Fruit fly (Drosophila melanogaster) S2 (cell line): ENCODE data around the gene CG31036.

Experiments
- CG8478 ChIP-seq: fragments of >200 bp; optimal IDR thresholded peaks from 2 replicates; lab custom pipeline; 2018
- CTCF ChIP-seq, 2 experiments: fragments of >200 bp; optimal IDR thresholded peaks; 2 replicates each; lab custom pipeline; 2018

- TF ChIP-seq CG8478 (no peak), CTCF (optimal IDR thresholded peaks at IDR 0.05; lab: Kevin White, UChicago) (no peak)
Observed at dm6 chr3R:29869350-29869688, 38.6 kb upstream of the CG31036 start, which contains the start of gene CG34133.
